Worm (Caenorhabditis elegans): ENCODE measurements around the gene C14C11.2.

DNA sequence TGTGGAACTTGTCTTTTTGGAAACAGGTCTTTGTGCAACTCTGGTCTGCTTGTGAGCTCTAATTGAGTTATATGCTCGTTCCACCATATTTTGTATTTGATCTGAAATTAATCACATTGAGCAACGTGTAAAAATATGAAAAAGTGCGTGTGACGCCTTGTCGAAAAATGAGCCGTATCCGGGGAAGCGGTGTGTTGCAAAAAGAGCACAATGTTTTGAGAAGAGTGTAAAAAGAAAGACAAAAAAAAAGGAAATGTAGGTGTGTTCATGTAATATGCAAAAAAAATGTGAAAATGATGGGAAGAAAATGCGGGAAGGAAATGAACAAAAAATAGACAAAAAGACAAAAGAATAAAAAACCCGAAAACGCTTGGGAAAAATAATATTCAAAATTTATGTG lies 30.2 kb upstream of the C14C11.2 start, which contains the start of gene acy-4:
- TF ChIP-seq elt-2 (tag; optimal IDR thresholded peaks at IDR 0.05) (no peak), fos-1 (tag; optimal IDR thresholded peaks at IDR 0.05) (no peak), lin-15B (tag; optimal IDR thresholded peaks at IDR 0.05) (no peak), nhr-76 (tag; optimal IDR thresholded peaks at IDR 0.05) (no peak), snpc-4 (tag; optimal IDR thresholded peaks at IDR 0.05) (no peak), aly-2 (tag; optimal IDR thresholded peaks at IDR 0.05) (no peak), ama-1 (optimal IDR thresholded peaks at IDR 0.05) (no peak), egl-27 (tag; optimal IDR thresholded peaks at IDR 0.05) (no peak), skn-1 (tag; optimal IDR thresholded peaks at IDR 0.05) (no peak), elt-1 (tag; optimal IDR thresholded peaks at IDR 0.05) (no peak), nfya-1 (tag; optimal IDR thresholded peaks at IDR 0.05; ENCODE audit: insufficient read depth) (no peak), mdl-1 (tag; optimal IDR thresholded peaks at IDR 0.05) (no peak), lin-39 (tag; optimal IDR thresholded peaks at IDR 0.05) (no peak)
